Fruit fly (Drosophila melanogaster) whole organism, prepupa: ENCODE data around the gene cdm.
A peak's percentile ranks its signal among the peaks of the same experiment; 100 is the strongest.

Experiments
- CG10631 ChIP-seq: fragments of 200-800 bp; sonication (Bioruptor generic); optimal IDR thresholded peaks from 2 replicates; lab custom pipeline; 2016; ENCODE audit warnings: missing biosample characterization, missing genetic modification characterization
- CG11294 ChIP-seq: fragments of 200-800 bp; sonication (Bioruptor generic); IDR thresholded peaks from 2 replicates; pipeline ENCODE4 v1.3.6; 2022; ENCODE audit warnings: missing biosample characterization, missing genetic modification characterization
- CG11762 ChIP-seq: fragments of 200-800 bp; sonication (Bioruptor generic); optimal IDR thresholded peaks from 3 replicates; lab custom pipeline; 2016; ENCODE audit warnings: missing biosample characterization, missing genetic modification characterization; ENCODE audit not compliant: insufficient read depth
- CG15336 ChIP-seq: fragments of 200-800 bp; sonication (Bioruptor generic); IDR thresholded peaks from 2 replicates; pipeline ENCODE4 v1.3.6; 2022; ENCODE audit warnings: missing biosample characterization, missing genetic modification characterization
- CG1621 ChIP-seq: fragments of 200-800 bp; sonication (Bioruptor generic); optimal IDR thresholded peaks from 3 replicates; lab custom pipeline; 2018; ENCODE audit warnings: missing biosample characterization, mild to moderate bottlenecking, missing genetic modification characterization
- CG16779 ChIP-seq: fragments of 200-800 bp; sonication (Bioruptor generic); optimal IDR thresholded peaks from 3 replicates; lab custom pipeline; 2017; ENCODE audit warnings: missing biosample characterization, mild to moderate bottlenecking, missing genetic modification characterization
- CG31627 ChIP-seq: fragments of 200-800 bp; sonication (Bioruptor generic); optimal IDR thresholded peaks from 3 replicates; lab custom pipeline; 2016; ENCODE audit warnings: missing biosample characterization, missing genetic modification characterization
- CG32006 ChIP-seq: fragments of 200-800 bp; sonication (Bioruptor generic); optimal IDR thresholded peaks from 3 replicates; lab custom pipeline; 2017; ENCODE audit warnings: missing biosample characterization, mild to moderate bottlenecking, missing genetic modification characterization
- CG34406 ChIP-seq: fragments of 200-800 bp; sonication (Bioruptor generic); optimal IDR thresholded peaks from 3 replicates; lab custom pipeline; 2016; ENCODE audit warnings: missing biosample characterization, missing genetic modification characterization
- CG3919 ChIP-seq: fragments of 200-800 bp; sonication (Bioruptor generic); optimal IDR thresholded peaks from 3 replicates; lab custom pipeline; 2016; ENCODE audit warnings: missing biosample characterization, missing genetic modification characterization
- CG6276 ChIP-seq: fragments of 200-800 bp; sonication (Bioruptor generic); optimal IDR thresholded peaks from 2 replicates; lab custom pipeline; 2017; ENCODE audit warnings: missing biosample characterization, mild to moderate bottlenecking, missing genetic modification characterization
- CG6792 ChIP-seq: fragments of 200-800 bp; sonication (Bioruptor generic); optimal IDR thresholded peaks from 3 replicates; lab custom pipeline; 2016; ENCODE audit warnings: missing biosample characterization, missing genetic modification characterization
- CG6808 ChIP-seq: fragments of 200-800 bp; sonication (Bioruptor generic); optimal IDR thresholded peaks from 3 replicates; lab custom pipeline; 2017; ENCODE audit warnings: missing biosample characterization, missing genetic modification characterization, mild to moderate bottlenecking, moderate library complexity, missing genetic modification reagents
- CG6854 ChIP-seq: fragments of 200-800 bp; sonication (Bioruptor generic); optimal IDR thresholded peaks from 2 replicates; lab custom pipeline; 2017; ENCODE audit warnings: missing biosample characterization, mild to moderate bottlenecking, missing genetic modification characterization
- CG7368 ChIP-seq: fragments of 200-800 bp; sonication (Bioruptor generic); optimal IDR thresholded peaks from 3 replicates; lab custom pipeline; 2016; ENCODE audit warnings: missing biosample characterization, missing genetic modification characterization
- CG8119 ChIP-seq: fragments of 200-800 bp; sonication (Bioruptor generic); IDR thresholded peaks from 3 replicates; pipeline ENCODE4 v1.3.6; 2022; ENCODE audit warnings: missing biosample characterization, missing genetic modification characterization
- CG8319 ChIP-seq: fragments of 200-800 bp; sonication (Bioruptor generic); optimal IDR thresholded peaks from 3 replicates; lab custom pipeline; 2016; ENCODE audit warnings: missing biosample characterization, missing genetic modification characterization
- CG9139 ChIP-seq: fragments of 200-800 bp; sonication (Bioruptor generic); optimal IDR thresholded peaks from 3 replicates; lab custom pipeline; 2017; ENCODE audit warnings: missing biosample characterization, mild to moderate bottlenecking, missing genetic modification characterization
- Eip75B ChIP-seq: fragments of 200-800 bp; sonication (Bioruptor generic); optimal IDR thresholded peaks from 3 replicates; lab custom pipeline; 2016; ENCODE audit warnings: missing biosample characterization, missing genetic modification characterization
- Eip78C ChIP-seq: fragments of 200-800 bp; sonication (Bioruptor generic); peaks from one replicate; lab custom pipeline; 2016; ENCODE audit warnings: missing biosample characterization, missing genetic modification characterization
- Eip93F ChIP-seq: fragments of 200-800 bp; sonication (Bioruptor generic); optimal IDR thresholded peaks from 2 replicates; lab custom pipeline; 2016; ENCODE audit warnings: missing biosample characterization, mild to moderate bottlenecking, missing genetic modification characterization
- Ets21C ChIP-seq: fragments of 200-800 bp; sonication (Bioruptor generic); optimal IDR thresholded peaks from 3 replicates; lab custom pipeline; 2016; ENCODE audit warnings: missing biosample characterization, missing genetic modification characterization
- Ets96B ChIP-seq: fragments of 200-800 bp; optimal IDR thresholded peaks from 2 replicates; lab custom pipeline; 2019; ENCODE audit warnings: missing biosample characterization, mild to moderate bottlenecking, missing genetic modification characterization, moderate library complexity
- Gug ChIP-seq: fragments of 200-800 bp; sonication (Bioruptor generic); IDR thresholded peaks from 2 replicates; pipeline ENCODE4 v1.3.6; 2022; ENCODE audit warnings: missing biosample characterization, missing genetic modification characterization
- Hr38 ChIP-seq: sonication (Bioruptor generic); optimal IDR thresholded peaks from 2 replicates; lab custom pipeline; 2016; ENCODE audit warnings: missing biosample characterization, missing genetic modification characterization
- Met ChIP-seq: fragments of 200-800 bp; sonication (Bioruptor generic); optimal IDR thresholded peaks from 3 replicates; lab custom pipeline; 2016; ENCODE audit warnings: missing biosample characterization, missing genetic modification characterization
- OdsH ChIP-seq: fragments of 200-800 bp; sonication (Bioruptor generic); optimal IDR thresholded peaks from 3 replicates; lab custom pipeline; 2016; ENCODE audit warnings: missing biosample characterization, missing genetic modification characterization
- Smox ChIP-seq: fragments of 200-800 bp; sonication (Bioruptor generic); optimal IDR thresholded peaks from 3 replicates; lab custom pipeline; 2016; ENCODE audit warnings: missing biosample characterization, missing genetic modification characterization
- Sox14 ChIP-seq: fragments of 200-800 bp; sonication (Bioruptor generic); optimal IDR thresholded peaks from 3 replicates; lab custom pipeline; 2016; ENCODE audit warnings: missing biosample characterization, missing genetic modification characterization
- eg ChIP-seq: fragments of 200-800 bp; sonication (Bioruptor generic); IDR thresholded peaks from 3 replicates; pipeline ENCODE4 v1.3.6; 2022; ENCODE audit warnings: missing biosample characterization, missing genetic modification characterization
- fd59A ChIP-seq: fragments of 200-800 bp; sonication (Bioruptor generic); optimal IDR thresholded peaks from 2 replicates; lab custom pipeline; 2017; ENCODE audit warnings: missing biosample characterization, mild to moderate bottlenecking, missing genetic modification characterization, missing genetic modification reagents
- fd85E ChIP-seq: fragments of 200-800 bp; sonication (Bioruptor generic); optimal IDR thresholded peaks from 3 replicates; lab custom pipeline; 2016; ENCODE audit warnings: missing biosample characterization, missing genetic modification characterization
- fkh ChIP-seq: fragments of 200-800 bp; sonication (Bioruptor generic); optimal IDR thresholded peaks from 3 replicates; lab custom pipeline; 2017; ENCODE audit warnings: missing biosample characterization, mild to moderate bottlenecking, missing genetic modification characterization, moderate library complexity
- lz ChIP-seq: fragments of 200-800 bp; sonication (Bioruptor generic); optimal IDR thresholded peaks from 3 replicates; lab custom pipeline; 2016; ENCODE audit warnings: missing biosample characterization, missing genetic modification characterization
- net ChIP-seq: fragments of 200-800 bp; sonication (Bioruptor generic); optimal IDR thresholded peaks from 3 replicates; lab custom pipeline; 2016; ENCODE audit warnings: missing biosample characterization, missing genetic modification characterization
- salr ChIP-seq, 2 experiments: fragments of 200-800 bp; sonication (Bioruptor generic); optimal IDR thresholded peaks; 3 replicates each; lab custom pipeline; 2016 to 2018; ENCODE audit warnings: missing biosample characterization in 2 of 2, missing genetic modification characterization in 2 of 2, mild to moderate bottlenecking in 1 of 2
- spab ChIP-seq: fragments of 200-800 bp; sonication (Bioruptor generic); optimal IDR thresholded peaks from 2 replicates; lab custom pipeline; 2017; ENCODE audit warnings: missing biosample characterization, mild to moderate bottlenecking, missing genetic modification characterization, missing genetic modification reagents
- ss ChIP-seq, 2 experiments: fragments of 200-800 bp; sonication (Bioruptor generic); optimal IDR thresholded peaks; 2 replicates in 1 of 2; 3 replicates in 1 of 2; lab custom pipeline; 2017 to 2018; ENCODE audit warnings: mild to moderate bottlenecking in 2 of 2, missing biosample characterization in 2 of 2, missing genetic modification characterization in 2 of 2, moderate library complexity in 1 of 2
- topi ChIP-seq: fragments of 200-800 bp; sonication (Bioruptor generic); optimal IDR thresholded peaks from 3 replicates; lab custom pipeline; 2016; ENCODE audit warnings: missing biosample characterization, missing genetic modification characterization
- vri ChIP-seq: fragments of 200-800 bp; sonication (Bioruptor generic); optimal IDR thresholded peaks from 3 replicates; lab custom pipeline; 2016; ENCODE audit warnings: missing biosample characterization, mild to moderate bottlenecking, missing genetic modification characterization

The cdm gene

DNA sequence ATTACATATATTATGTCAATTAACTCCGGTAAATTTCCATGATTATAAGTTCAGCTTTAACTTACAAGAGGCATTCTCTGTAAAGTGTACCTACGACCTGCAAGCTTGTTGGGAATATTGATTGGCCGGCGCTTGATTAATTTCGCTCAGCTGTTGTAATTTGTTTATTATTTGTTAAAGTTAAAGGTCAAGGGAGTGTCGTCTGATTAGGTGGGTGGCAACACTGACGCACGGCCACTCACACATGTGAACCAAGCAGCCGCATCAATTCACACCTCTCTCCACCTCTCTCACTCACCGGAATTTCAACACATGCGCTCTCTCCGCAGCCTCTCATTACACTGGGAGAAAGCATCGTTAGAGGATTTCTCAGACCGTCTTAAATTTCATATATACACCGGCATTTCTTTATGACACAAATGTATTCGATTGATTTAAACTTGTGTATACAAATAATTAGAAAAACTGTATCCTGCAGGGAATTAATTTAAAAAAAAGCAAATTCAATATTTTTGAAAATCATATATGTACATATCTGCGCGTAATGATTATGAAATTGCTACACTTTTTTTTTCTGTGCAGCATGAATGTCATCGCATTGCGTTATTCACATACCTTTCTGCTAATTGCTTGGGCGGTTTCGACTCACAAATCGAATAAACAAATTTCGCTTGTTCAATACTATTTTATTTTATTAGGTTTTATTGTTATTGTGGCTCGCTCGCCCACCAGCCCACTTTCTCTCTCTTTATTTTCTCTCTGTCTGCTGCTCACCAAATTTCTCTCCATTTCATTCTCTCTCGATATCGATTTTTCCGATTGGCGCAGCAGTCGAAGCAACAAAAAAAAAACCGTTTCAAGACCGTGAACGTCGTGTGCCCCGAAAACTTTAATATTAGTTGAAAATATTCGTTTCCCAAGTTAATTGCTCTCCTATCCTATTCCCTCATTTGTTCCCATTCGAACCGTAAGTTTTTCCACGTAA is 11.0 kb downstream of the cdm start (continued):
- TF ChIP-seq salr (GFP tag; optimal IDR thresholded peaks at IDR 0.05; lab: Kevin White, UChicago): peak in 1 of 2 experiments; percentile 87
- no peak for TF ChIP-seq CG34406 (GFP tag; lab: Kevin White, UChicago)
- TF ChIP-seq ss (GFP tag; optimal IDR thresholded peaks at IDR 0.05; lab: Kevin White, UChicago): no peak
- TF ChIP-seq Eip78C (GFP tag; lab: Kevin White, UChicago): peak; percentile 96
- peak; percentile 71 for TF ChIP-seq CG16779 (tag; lab: Kevin White, UChicago)
- no peak for TF ChIP-seq CG7368 (GFP tag; lab: Kevin White, UChicago)
- peak; percentile 85 for TF ChIP-seq CG15336 (GFP tag; lab: Robert Waterston, UW)
- TF ChIP-seq Met (GFP tag; lab: Kevin White, UChicago): no peak
- TF ChIP-seq, all 60 proteins: peak for 39

DNA sequence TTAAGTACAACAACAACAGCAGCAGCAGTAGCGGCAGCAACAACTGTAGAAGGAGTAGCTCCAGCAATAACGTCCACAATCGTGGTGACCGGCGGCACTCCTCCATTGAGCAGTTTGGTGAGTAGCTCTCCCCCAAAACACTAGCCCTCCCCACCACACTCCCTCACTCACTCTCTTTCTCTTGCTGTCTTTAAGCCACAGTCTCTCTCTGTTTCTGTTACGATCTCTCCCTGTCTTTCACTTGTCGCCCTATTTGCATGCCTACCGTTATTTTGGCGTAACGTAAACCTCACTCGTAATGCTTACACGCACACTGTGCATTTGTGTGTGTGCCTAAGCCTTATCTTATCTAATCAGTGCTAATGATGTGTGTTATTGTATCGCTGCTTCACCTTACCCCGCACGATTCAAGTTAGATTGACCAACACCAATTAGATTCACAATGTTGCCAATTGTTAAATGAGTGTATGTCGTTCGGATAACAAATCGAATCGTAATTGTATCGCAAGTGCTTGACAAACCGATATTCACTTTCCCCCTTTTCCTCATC is 13.2 kb downstream of the cdm start:
- no peak for TF ChIP-seq CG11762
- peak; percentile 10 for TF ChIP-seq Eip78C (GFP tag; lab: Kevin White, UChicago)
- no peak for TF ChIP-seq OdsH (GFP tag; lab: Kevin White, UChicago)
- TF ChIP-seq Gug (GFP tag; lab: Robert Waterston, UW): no peak
- TF ChIP-seq Hr38 (GFP tag; lab: Kevin White, UChicago): no peak
- no peak for TF ChIP-seq Ets96B (tag; lab: Kevin White, UChicago)
- TF ChIP-seq Eip93F (GFP tag; lab: Kevin White, UChicago): no peak
- TF ChIP-seq CG10631 (GFP tag; lab: Kevin White, UChicago): no peak
- peak; percentile 8 for TF ChIP-seq fkh (GFP tag; lab: Kevin White, UChicago)
- no peak for TF ChIP-seq CG6854 (GFP tag; lab: Kevin White, UChicago)
- TF ChIP-seq CG6808 (GFP tag; lab: Kevin White, UChicago): no peak
- no peak for TF ChIP-seq fd85E (GFP tag; lab: Kevin White, UChicago)
- TF ChIP-seq CG8319: no peak
- no peak for TF ChIP-seq spab (GFP tag; lab: Kevin White, UChicago)
- no peak for TF ChIP-seq lz (GFP tag; lab: Kevin White, UChicago)
- peak; percentile 20; the same call in 1 of the 3 replicates for TF ChIP-seq eg
- no peak for TF ChIP-seq net
- no peak for TF ChIP-seq CG6276 (GFP tag; lab: Kevin White, UChicago)
- peak; percentile 28; the same call in 1 of the 2 replicates for TF ChIP-seq CG15336 (GFP tag; lab: Robert Waterston, UW)
- peak; percentile 21; the same call in 1 of the 3 replicates for TF ChIP-seq CG8119 (GFP tag; lab: Robert Waterston, UW)
- no peak for TF ChIP-seq topi (GFP tag; lab: Kevin White, UChicago)
- no peak for TF ChIP-seq CG9139 (GFP tag; lab: Kevin White, UChicago)
- TF ChIP-seq salr (GFP tag; optimal IDR thresholded peaks at IDR 0.05; lab: Kevin White, UChicago): no peak
- no peak for TF ChIP-seq Eip75B (GFP tag; lab: Kevin White, UChicago)
- TF ChIP-seq CG31627 (GFP tag; lab: Kevin White, UChicago): no peak
- TF ChIP-seq CG6792 (GFP tag; lab: Kevin White, UChicago): no peak
- TF ChIP-seq fd59A: no peak
- no peak for TF ChIP-seq CG11294 (GFP tag; lab: Robert Waterston, UW)
- no peak for TF ChIP-seq Sox14 (GFP tag; lab: Kevin White, UChicago)
- no peak for TF ChIP-seq CG7368 (GFP tag; lab: Kevin White, UChicago)
- TF ChIP-seq CG32006 (GFP tag; lab: Kevin White, UChicago): no peak
- no peak for TF ChIP-seq CG3919 (GFP tag; lab: Kevin White, UChicago)
- no peak for TF ChIP-seq Smox (GFP tag; lab: Kevin White, UChicago)
- peak; percentile 51 for TF ChIP-seq vri
- no peak for TF ChIP-seq Ets21C (GFP tag; lab: Kevin White, UChicago)
- TF ChIP-seq CG1621 (tag; lab: Kevin White, UChicago): no peak
- TF ChIP-seq, all 60 proteins: peak for 6
